Worm (Caenorhabditis elegans) whole organism, L4/young adult: ENCODE results near the gene C56A3.8.
A peak's percentile ranks its signal among the peaks of the same experiment; 100 is the strongest.

Experiments
- W03F9.2 ChIP-seq: fragments of 150-350 bp; optimal IDR thresholded peaks from 2 replicates; lab custom pipeline; 2014; ENCODE audit warnings: missing biosample characterization, missing genetic modification characterization
- dao-5 ChIP-seq: sonication (generic microtip); optimal IDR thresholded peaks from 2 replicates; lab custom pipeline; 2016; ENCODE audit warnings: missing genotype, missing genetic modification characterization, moderate library complexity, missing compliant biosample characterization
- him-1 ChIP-seq: sonication (generic microtip); optimal IDR thresholded peaks from 2 replicates; lab custom pipeline; 2016; ENCODE audit warnings: missing genotype, missing genetic modification reagents, missing genetic modification characterization, missing compliant biosample characterization

- TF ChIP-seq him-1 (tag; lab: Kevin White, UChicago) (peak; percentile 64), dao-5 (tag; lab: Kevin White, UChicago) (no peak), W03F9.2 (tag; lab: Kevin White, UChicago) (peak; percentile 84)
Observed at ce11 chrV:13556746-13557145, 3.3 kb upstream of the C56A3.8 start, which contains the start of gene cav-2.
